Worm (Caenorhabditis elegans): ENCODE results near the gene ced-3.
A peak's percentile ranks its signal among the peaks of the same experiment; 100 is the strongest.

ced-3 gene

DNA sequence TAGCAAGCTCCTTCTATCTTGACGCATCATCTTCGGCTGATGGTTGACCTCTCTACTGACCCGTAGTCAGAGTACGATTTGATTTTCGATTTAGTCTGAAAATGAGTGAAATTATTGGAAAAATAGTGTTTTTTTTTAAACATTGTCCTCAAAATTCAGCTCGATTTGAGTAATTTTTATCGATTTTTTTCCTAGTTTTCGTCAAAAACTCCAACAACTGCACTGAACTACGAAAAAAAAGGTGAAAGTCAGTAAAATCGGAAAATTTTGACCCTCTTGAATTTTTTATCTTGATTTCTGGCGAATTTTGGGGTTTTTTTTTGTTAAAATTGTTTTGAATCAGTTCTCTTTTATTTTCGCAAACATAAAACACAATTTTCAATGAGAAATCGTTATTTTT, at the start of gene ced-3:
TSS of gene ced-3 (minus strand) at position 101 of the 400 bp plus-strand sequence.
- TF ChIP-seq flt-1 (GFP tag; IDR thresholded peaks at IDR 0.05) = no peak
- no peak for TF ChIP-seq F13C5.2 (tag; optimal IDR thresholded peaks at IDR 0.05)
- no peak for TF ChIP-seq scrt-1 (GFP tag; IDR thresholded peaks at IDR 0.05)
- TF ChIP-seq tbx-11 (GFP tag; IDR thresholded peaks at IDR 0.05) = no peak
- TF ChIP-seq ama-1 (optimal IDR thresholded peaks at IDR 0.05) = no peak
- TF ChIP-seq hmbx-1 (tag; optimal IDR thresholded peaks at IDR 0.05) = no peak
- no peak for TF ChIP-seq pes-1 (GFP tag; IDR thresholded peaks at IDR 0.05)
- TF ChIP-seq tbx-37 (GFP tag; conservative IDR thresholded peaks at IDR 0.05) = no peak
- no peak for TF ChIP-seq hmg-4 (GFP tag; optimal IDR thresholded peaks at IDR 0.05)
- TF ChIP-seq tra-4 (tag; optimal IDR thresholded peaks at IDR 0.05) = no peak
- no peak for TF ChIP-seq B0310.2 (tag; optimal IDR thresholded peaks at IDR 0.05)
- TF ChIP-seq ets-7 (tag; optimal IDR thresholded peaks at IDR 0.05) = no peak
- TF ChIP-seq hnd-1 (tag; optimal IDR thresholded peaks at IDR 0.05) = no peak

DNA sequence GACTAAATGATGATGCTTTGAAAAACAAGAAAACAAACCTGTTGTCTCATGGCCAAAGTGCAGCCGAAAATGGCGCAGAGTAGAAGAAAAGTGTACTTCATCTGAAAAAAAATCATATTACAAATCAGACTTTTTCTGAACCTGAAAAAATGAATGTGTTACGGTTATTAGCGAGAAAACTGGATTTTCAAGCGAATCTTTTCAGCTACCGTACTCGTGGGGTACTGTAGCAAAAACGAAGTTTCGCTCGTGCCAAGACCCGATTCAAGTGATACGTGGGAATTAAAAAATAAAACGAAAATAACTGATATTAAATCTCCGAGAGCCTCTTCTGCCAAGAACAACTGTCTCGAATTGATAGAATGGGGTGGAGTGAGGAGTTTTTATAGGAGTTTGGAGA, 48.3 kb upstream of the ced-3 start, which contains the start of gene ttr-51:
TSS of gene ttr-51 (minus strand) at position 101 of the 400 bp plus-strand sequence.
- TF ChIP-seq hmbx-1 (tag; optimal IDR thresholded peaks at IDR 0.05) (no peak), hnd-1 (tag; optimal IDR thresholded peaks at IDR 0.05) (no peak), tra-4 (tag; optimal IDR thresholded peaks at IDR 0.05) (no peak), scrt-1 (GFP tag; IDR thresholded peaks at IDR 0.05) (no peak), ceh-36 (tag; optimal IDR thresholded peaks at IDR 0.05) (no peak), pes-1 (GFP tag; IDR thresholded peaks at IDR 0.05) (no peak), tbx-37 (GFP tag; conservative IDR thresholded peaks at IDR 0.05) (no peak), sea-1 (GFP tag; conservative IDR thresholded peaks at IDR 0.05) (no peak), ceh-13 (GFP tag; optimal IDR thresholded peaks at IDR 0.05) (no peak), ama-1 (optimal IDR thresholded peaks at IDR 0.05) (no peak), aly-1 (tag; optimal IDR thresholded peaks at IDR 0.05) (no peak), B0310.2 (tag; optimal IDR thresholded peaks at IDR 0.05) (no peak), tbx-11 (GFP tag; IDR thresholded peaks at IDR 0.05) (no peak), ets-7 (tag; optimal IDR thresholded peaks at IDR 0.05) (no peak), hmg-4 (GFP tag; optimal IDR thresholded peaks at IDR 0.05) (no peak)

ce11 chrIV:13250243-13250642, 46.3 kb upstream of the ced-3 start:
- TF ChIP-seq scrt-1 (GFP tag; IDR thresholded peaks at IDR 0.05) (no peak), tbx-37 (GFP tag; conservative IDR thresholded peaks at IDR 0.05) (no peak), F13C5.2 (tag; optimal IDR thresholded peaks at IDR 0.05) (no peak), ceh-13 (GFP tag; optimal IDR thresholded peaks at IDR 0.05) (no peak), ceh-36 (tag; optimal IDR thresholded peaks at IDR 0.05) (no peak), ama-1 (optimal IDR thresholded peaks at IDR 0.05) (no peak), ets-7 (tag; optimal IDR thresholded peaks at IDR 0.05) (no peak), hmbx-1 (tag; optimal IDR thresholded peaks at IDR 0.05) (no peak), aly-1 (tag; optimal IDR thresholded peaks at IDR 0.05) (no peak), sea-1 (GFP tag; conservative IDR thresholded peaks at IDR 0.05) (no peak), B0310.2 (tag; optimal IDR thresholded peaks at IDR 0.05) (no peak), tra-4 (tag; optimal IDR thresholded peaks at IDR 0.05) (no peak), hnd-1 (tag; optimal IDR thresholded peaks at IDR 0.05) (no peak), hmg-4 (GFP tag; optimal IDR thresholded peaks at IDR 0.05) (no peak), tbx-11 (GFP tag; IDR thresholded peaks at IDR 0.05) (no peak), pes-1 (GFP tag; IDR thresholded peaks at IDR 0.05) (no peak), flt-1 (GFP tag; IDR thresholded peaks at IDR 0.05) (no peak)

- TF ChIP-seq hmbx-1 (tag; optimal IDR thresholded peaks at IDR 0.05) (no peak), F13C5.2 (tag; optimal IDR thresholded peaks at IDR 0.05) (no peak), aly-1 (tag; optimal IDR thresholded peaks at IDR 0.05) (no peak), tbx-11 (GFP tag; IDR thresholded peaks at IDR 0.05) (no peak), ceh-13 (GFP tag; optimal IDR thresholded peaks at IDR 0.05) (no peak), pes-1 (GFP tag; IDR thresholded peaks at IDR 0.05) (no peak), ceh-36 (tag; optimal IDR thresholded peaks at IDR 0.05) (no peak), hnd-1 (tag; optimal IDR thresholded peaks at IDR 0.05) (no peak), ama-1 (optimal IDR thresholded peaks at IDR 0.05) (no peak), scrt-1 (GFP tag; IDR thresholded peaks at IDR 0.05) (no peak), tra-4 (tag; optimal IDR thresholded peaks at IDR 0.05) (no peak), ets-7 (tag; optimal IDR thresholded peaks at IDR 0.05) (no peak), flt-1 (GFP tag; IDR thresholded peaks at IDR 0.05) (no peak), tbx-37 (GFP tag; conservative IDR thresholded peaks at IDR 0.05) (no peak), B0310.2 (tag; optimal IDR thresholded peaks at IDR 0.05) (no peak), hmg-4 (GFP tag; optimal IDR thresholded peaks at IDR 0.05) (no peak)
These were observed 43.8 kb upstream of the ced-3 start for ce11 chrIV:13247780-13248179.

ce11 chrIV:13246961-13247360, 43.0 kb upstream of the ced-3 start, which contains the start of gene JC8.7:
Gene JC8.7, plus strand, starts transcription at chrIV:13247261.
- no peak for TF ChIP-seq pes-1 (GFP tag; IDR thresholded peaks at IDR 0.05)
- TF ChIP-seq ceh-36 (tag; optimal IDR thresholded peaks at IDR 0.05) = no peak
- TF ChIP-seq B0310.2 (tag; optimal IDR thresholded peaks at IDR 0.05) = no peak
- TF ChIP-seq hnd-1 (tag; optimal IDR thresholded peaks at IDR 0.05) = no peak
- TF ChIP-seq tbx-37 (GFP tag; conservative IDR thresholded peaks at IDR 0.05) = no peak
- no peak for TF ChIP-seq ets-7 (tag; optimal IDR thresholded peaks at IDR 0.05)
- TF ChIP-seq ama-1 (optimal IDR thresholded peaks at IDR 0.05) = no peak
- TF ChIP-seq hmbx-1 (tag; optimal IDR thresholded peaks at IDR 0.05) = no peak
- TF ChIP-seq F13C5.2 (tag; optimal IDR thresholded peaks at IDR 0.05) = no peak
- TF ChIP-seq scrt-1 (GFP tag; IDR thresholded peaks at IDR 0.05) = no peak
- TF ChIP-seq sea-1 (GFP tag; conservative IDR thresholded peaks at IDR 0.05) = no peak

DNA sequence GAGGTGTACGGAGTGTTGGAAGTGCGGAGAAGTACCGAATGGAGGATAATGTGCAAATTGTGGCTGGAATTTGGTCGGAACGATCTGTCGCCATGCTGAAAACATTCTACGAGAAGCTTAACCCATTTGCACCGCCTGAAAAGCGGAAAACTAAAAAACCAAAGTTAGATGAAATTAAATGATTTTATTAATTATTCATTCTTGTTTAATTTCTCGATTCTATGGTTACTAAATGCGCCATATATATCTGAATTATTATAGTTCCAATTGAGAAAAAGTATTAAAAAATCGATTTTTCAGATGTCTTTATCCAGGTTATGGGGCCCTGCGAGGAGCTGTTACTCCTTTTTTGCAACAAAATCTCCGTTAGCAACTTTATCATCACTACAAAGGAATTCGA, 40.1 kb upstream of the ced-3 start, which contains the start of gene cox-11:
TSS of gene cox-11 (plus strand) at position 301 of the 400 bp plus-strand sequence.
- TF ChIP-seq scrt-1 (GFP tag; IDR thresholded peaks at IDR 0.05) (0 out of 2 replicates have a peak, but pooled peaks have one; percentile 7), B0310.2 (tag; optimal IDR thresholded peaks at IDR 0.05) (no peak)

DNA sequence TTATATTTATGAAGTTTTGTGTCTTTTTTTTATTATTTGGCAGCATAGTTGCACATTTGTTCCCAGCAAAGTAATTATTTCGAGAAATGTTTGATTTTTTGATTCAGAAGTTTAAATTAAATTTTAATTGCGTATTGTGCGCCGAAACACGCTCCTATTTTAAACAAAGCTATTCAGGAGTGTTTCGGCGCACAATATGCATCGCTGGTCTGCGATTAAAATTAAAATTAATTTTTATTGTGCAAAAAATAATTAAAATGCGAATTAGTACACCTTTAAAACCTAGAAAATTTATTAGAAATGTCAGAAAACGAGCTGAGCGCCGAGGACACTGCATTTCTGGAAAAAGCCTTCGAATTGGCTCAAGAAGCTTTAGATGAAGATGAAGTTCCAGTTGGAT, 39.4 kb upstream of the ced-3 start, which contains the start of gene JC8.4:
TSS of gene JC8.4 (plus strand) at position 301 of the 400 bp plus-strand sequence.
- TF ChIP-seq sea-1 (GFP tag; conservative IDR thresholded peaks at IDR 0.05) (no peak), ceh-36 (tag; optimal IDR thresholded peaks at IDR 0.05) (no peak), tbx-11 (GFP tag; IDR thresholded peaks at IDR 0.05) (no peak), hnd-1 (tag; optimal IDR thresholded peaks at IDR 0.05) (no peak), F13C5.2 (tag; optimal IDR thresholded peaks at IDR 0.05) (no peak)

Data from whole organism, early embryonic.